Fruit fly (Drosophila melanogaster): ENCODE results near the gene Naa40.

Naa40 gene

dm6 chr3R:29748591-29749303 lies 24.0 kb upstream of the Naa40 start, which contains the start of the genes ATPsyngamma and yata (continued):
- TF ChIP-seq MESR4 (GFP tag; optimal IDR thresholded peaks at IDR 0.05) (peak; percentile 97), CG7271 (tag; optimal IDR thresholded peaks at IDR 0.05) (peak; percentile 18), CkIIα-i1 (GFP tag; IDR thresholded peaks at IDR 0.05) (no peak), CTCF (GFP tag; optimal IDR thresholded peaks at IDR 0.05) (peak; percentile 9), CG7357 (GFP tag; IDR thresholded peaks at IDR 0.05) (no peak), run (tag; optimal IDR thresholded peaks at IDR 0.05) (no peak), CG3838 (GFP tag; optimal IDR thresholded peaks at IDR 0.05) (no peak), luna (GFP tag; optimal IDR thresholded peaks at IDR 0.05) (no peak), hth (optimal IDR thresholded peaks at IDR 0.05) (no peak), CG12769 (tag; optimal IDR thresholded peaks at IDR 0.05) (no peak), Ptx1 (GFP tag; IDR thresholded peaks at IDR 0.05) (peak; percentile 47), CG12155 (GFP tag; optimal IDR thresholded peaks at IDR 0.05) (peak; percentile 39), zen (tag; optimal IDR thresholded peaks at IDR 0.05) (peak; percentile 36), crp (GFP tag; optimal IDR thresholded peaks at IDR 0.05) (peak; percentile 69 to 93), CG6689 (GFP tag; IDR thresholded peaks at IDR 0.05) (peak; percentile 27; the same call in 1 of the 2 replicates), ewg (GFP tag; optimal IDR thresholded peaks at IDR 0.05) (peak; percentile 11), Drgx (GFP tag; IDR thresholded peaks at IDR 0.05) (no peak), CG17829 (tag; optimal IDR thresholded peaks at IDR 0.05) (peak; percentile 41), CG3163 (GFP tag; optimal IDR thresholded peaks at IDR 0.05) (no peak), row (GFP tag; IDR thresholded peaks at IDR 0.05) (peak; percentile 86), jumu (GFP tag; optimal IDR thresholded peaks at IDR 0.05) (no peak), BEAF-32 (GFP tag; optimal IDR thresholded peaks at IDR 0.05) (peak; percentile 78), lilli (GFP tag; optimal IDR thresholded peaks at IDR 0.05) (peak; percentile 29), wdn (GFP tag; IDR thresholded peaks at IDR 0.05) (no peak), dimm (GFP tag; IDR thresholded peaks at IDR 0.05) (no peak), unpg (GFP tag; optimal IDR thresholded peaks at IDR 0.05) (peak; percentile 35), br (optimal IDR thresholded peaks at IDR 0.05) (no peak), CG17385 (GFP tag; optimal IDR thresholded peaks at IDR 0.05) (peak; percentile 72), CG7963 (GFP tag; IDR thresholded peaks at IDR 0.05; ENCODE audit: partially characterized antibody) (peak; percentile 49; the same call in 2 of the 3 replicates), Stat92E (GFP tag; optimal IDR thresholded peaks at IDR 0.05) (no peak), peb (GFP tag; IDR thresholded peaks at IDR 0.05) (no peak), gfzf (GFP tag; optimal IDR thresholded peaks at IDR 0.05) (peak; percentile 7), sima (GFP tag; optimal IDR thresholded peaks at IDR 0.05) (no peak), CG4328 (GFP tag; optimal IDR thresholded peaks at IDR 0.05) (peak; percentile 43), sna (GFP tag; IDR thresholded peaks at IDR 0.05; ENCODE audit: partially characterized antibody) (peak; percentile 67), PHDP (tag; optimal IDR thresholded peaks at IDR 0.05) (peak; percentile 18), chif (GFP tag; optimal IDR thresholded peaks at IDR 0.05) (no peak), CG17912 (GFP tag; optimal IDR thresholded peaks at IDR 0.05) (peak; percentile 20), tna (GFP tag; IDR thresholded peaks at IDR 0.05; ENCODE audit: partially characterized antibody) (peak; percentile 46; the same call in 1 of the 2 replicates), NfI (GFP tag; optimal IDR thresholded peaks at IDR 0.05) (peak; percentile 22), ci (GFP tag; IDR thresholded peaks at IDR 0.05) (0 out of 3 replicates have a peak, but pooled peaks have one; percentile 36), CG1529 (GFP tag; optimal IDR thresholded peaks at IDR 0.05) (no peak), CG9797 (GFP tag; optimal IDR thresholded peaks at IDR 0.05) (peak; percentile 13), unc-4 (GFP tag; IDR thresholded peaks at IDR 0.05; ENCODE audit: partially characterized antibody) (peak; percentile 75; the same call in 1 of the 2 replicates), croc (GFP tag; conservative IDR thresholded peaks at IDR 0.05) (no peak), CG6854 (GFP tag; optimal IDR thresholded peaks at IDR 0.05) (no peak), CG10543 (GFP tag; optimal IDR thresholded peaks at IDR 0.05) (no peak), bbx (GFP tag; IDR thresholded peaks at IDR 0.05; ENCODE audit: partially characterized antibody) (peak; percentile 81), Max (GFP tag; optimal IDR thresholded peaks at IDR 0.05) (peak; percentile 27)
